Fruit fly (Drosophila melanogaster): ENCODE measurements around the gene AP-1gamma.

The AP-1gamma gene

dm6 chrX:9156388-9156823 lies 47.9 kb downstream of the AP-1gamma start, which contains the start of gene His3.3B (continued):
- TF ChIP-seq CG12219 (GFP tag; optimal IDR thresholded peaks at IDR 0.05) (no peak), Meics (GFP tag; optimal IDR thresholded peaks at IDR 0.05) (no peak), CG7786 (GFP tag; optimal IDR thresholded peaks at IDR 0.05) (no peak), Asciz (GFP tag; optimal IDR thresholded peaks at IDR 0.05) (no peak), NfI (GFP tag; optimal IDR thresholded peaks at IDR 0.05) (no peak), CG9876 (GFP tag; optimal IDR thresholded peaks at IDR 0.05) (no peak), CG43689 (GFP tag; IDR thresholded peaks at IDR 0.05) (no peak), danr (GFP tag; IDR thresholded peaks at IDR 0.05) (no peak), CG1792 (GFP tag; optimal IDR thresholded peaks at IDR 0.05) (no peak), CG34422 (GFP tag; IDR thresholded peaks at IDR 0.05) (peak; percentile 54; the same call in 1 of the 3 replicates), HmgD (GFP tag; optimal IDR thresholded peaks at IDR 0.05) (no peak), repo (GFP tag; optimal IDR thresholded peaks at IDR 0.05) (no peak), slou (GFP tag; optimal IDR thresholded peaks at IDR 0.05) (no peak), sc (optimal IDR thresholded peaks at IDR 0.05) (no peak), sc (GFP tag; optimal IDR thresholded peaks at IDR 0.05) (no peak), knrl (GFP tag; IDR thresholded peaks at IDR 0.05; ENCODE audit: partially characterized antibody) (peak; percentile 13; the same call in 1 of the 3 replicates), CG4404 (GFP tag; IDR thresholded peaks at IDR 0.05) (no peak), aop (GFP tag; IDR thresholded peaks at IDR 0.05) (no peak), pzg (GFP tag; optimal IDR thresholded peaks at IDR 0.05) (peak; percentile 74), CG12942 (GFP tag; optimal IDR thresholded peaks at IDR 0.05) (no peak), sd (tag; optimal IDR thresholded peaks at IDR 0.05) (peak; percentile 32), CG2202 (tag; optimal IDR thresholded peaks at IDR 0.05) (no peak), CG9727 (GFP tag; optimal IDR thresholded peaks at IDR 0.05) (no peak), org-1 (GFP tag; optimal IDR thresholded peaks at IDR 0.05) (no peak), dati (GFP tag; IDR thresholded peaks at IDR 0.05) (no peak), Hmr (GFP tag; optimal IDR thresholded peaks at IDR 0.05) (no peak), CG11696 (GFP tag; IDR thresholded peaks at IDR 0.05) (no peak), MBD-R2 (GFP tag; IDR thresholded peaks at IDR 0.05) (no peak), CG6689 (GFP tag; IDR thresholded peaks at IDR 0.05) (no peak), CG5245 (GFP tag; optimal IDR thresholded peaks at IDR 0.05) (no peak), dysf (GFP tag; IDR thresholded peaks at IDR 0.05) (no peak), her (GFP tag; optimal IDR thresholded peaks at IDR 0.05) (no peak), NFAT (GFP tag; IDR thresholded peaks at IDR 0.05) (peak; percentile 28; the same call in 1 of the 2 replicates), gfzf (GFP tag; optimal IDR thresholded peaks at IDR 0.05) (peak; percentile 53), sqz (GFP tag; optimal IDR thresholded peaks at IDR 0.05) (peak; percentile 62), gsb (GFP tag; IDR thresholded peaks at IDR 0.05) (no peak), CG1603 (tag; optimal IDR thresholded peaks at IDR 0.05) (peak; percentile 44), CG2116 (GFP tag; optimal IDR thresholded peaks at IDR 0.05) (peak; percentile 73), pfk (GFP tag; optimal IDR thresholded peaks at IDR 0.05) (no peak), kni (GFP tag; optimal IDR thresholded peaks at IDR 0.05) (no peak), CG17186 (GFP tag; optimal IDR thresholded peaks at IDR 0.05) (no peak), CG7745 (tag; optimal IDR thresholded peaks at IDR 0.05) (no peak), CG3995 (GFP tag; optimal IDR thresholded peaks at IDR 0.05) (peak; percentile 4), CG14050 (GFP tag; IDR thresholded peaks at IDR 0.05) (no peak), kay (GFP tag; optimal IDR thresholded peaks at IDR 0.05) (no peak), CG15479 (GFP tag; optimal IDR thresholded peaks at IDR 0.05) (no peak), Hmx (GFP tag; optimal IDR thresholded peaks at IDR 0.05) (no peak), dpn (GFP tag; optimal IDR thresholded peaks at IDR 0.05) (no peak), CG5953 (GFP tag; IDR thresholded peaks at IDR 0.05) (no peak), D (optimal IDR thresholded peaks at IDR 0.05) (no peak), D (GFP tag; optimal IDR thresholded peaks at IDR 0.05) (no peak), Taf1 (GFP tag; IDR thresholded peaks at IDR 0.05) (no peak), CG10366 (GFP tag; IDR thresholded peaks at IDR 0.05) (no peak)
